Worm (Caenorhabditis elegans) whole organism, L4/young adult: ENCODE measurements around the gene Y66H1A.5.

Source experiments
- W03F9.2 ChIP-seq: fragments of 150-350 bp; optimal IDR thresholded peaks from 2 replicates; lab custom pipeline; 2014; ENCODE audit warnings: missing biosample characterization, missing genetic modification characterization
- dao-5 ChIP-seq: sonication (generic microtip); optimal IDR thresholded peaks from 2 replicates; lab custom pipeline; 2016; ENCODE audit warnings: missing genotype, missing genetic modification characterization, moderate library complexity, missing compliant biosample characterization
- him-1 ChIP-seq: sonication (generic microtip); optimal IDR thresholded peaks from 2 replicates; lab custom pipeline; 2016; ENCODE audit warnings: missing genotype, missing genetic modification reagents, missing genetic modification characterization, missing compliant biosample characterization

Gene Y66H1A.5

DNA sequence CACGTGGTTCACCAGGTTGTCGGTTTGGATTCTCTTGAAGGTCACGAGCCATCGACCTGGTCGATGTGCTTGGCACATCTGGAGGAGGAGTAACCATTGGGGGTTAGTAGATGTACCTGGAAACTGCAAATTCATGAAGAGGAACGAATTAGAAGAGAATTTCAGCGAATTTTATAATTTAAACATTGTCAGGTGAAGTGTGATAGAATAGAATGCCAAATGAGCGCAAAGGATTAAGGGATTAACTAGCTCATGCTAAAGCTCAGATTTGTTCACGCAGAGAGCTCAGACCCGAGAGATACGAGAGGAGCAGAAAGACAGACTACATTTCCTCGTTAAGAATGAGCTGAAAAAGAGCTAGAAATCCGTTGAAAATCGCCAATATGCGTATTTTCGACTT lies 3.9 kb downstream of the Y66H1A.5 start, which contains the start of gene daf-18:
Gene daf-18 (minus strand): TSS at position 126 of the 400 bp plus-strand sequence.
- TF ChIP-seq dao-5 (tag; lab: Kevin White, UChicago): no peak
- no peak for TF ChIP-seq W03F9.2
- TF ChIP-seq him-1 (tag; lab: Kevin White, UChicago): no peak

DNA sequence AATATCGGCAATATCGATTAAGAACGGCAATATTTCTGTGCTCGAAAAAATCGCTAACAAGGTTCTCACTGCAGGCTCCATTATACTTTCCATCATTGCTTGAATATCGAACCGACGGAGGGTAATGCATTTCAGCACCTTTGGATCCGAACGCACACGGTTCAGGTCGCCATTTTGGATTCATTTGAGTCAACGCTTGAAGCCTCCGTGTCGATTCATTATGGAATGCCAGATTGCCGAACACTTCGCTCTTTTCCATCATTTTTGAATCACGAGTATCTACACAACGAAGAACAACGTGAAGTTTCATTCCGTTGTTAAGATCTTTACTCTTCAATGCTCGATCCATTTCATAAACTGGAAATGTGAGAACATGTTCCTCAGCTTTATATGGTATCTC lies 6.8 kb downstream of the Y66H1A.5 start:
- TF ChIP-seq dao-5 (tag; lab: Kevin White, UChicago) (no peak), W03F9.2 (no peak), him-1 (tag; lab: Kevin White, UChicago) (no peak)

DNA sequence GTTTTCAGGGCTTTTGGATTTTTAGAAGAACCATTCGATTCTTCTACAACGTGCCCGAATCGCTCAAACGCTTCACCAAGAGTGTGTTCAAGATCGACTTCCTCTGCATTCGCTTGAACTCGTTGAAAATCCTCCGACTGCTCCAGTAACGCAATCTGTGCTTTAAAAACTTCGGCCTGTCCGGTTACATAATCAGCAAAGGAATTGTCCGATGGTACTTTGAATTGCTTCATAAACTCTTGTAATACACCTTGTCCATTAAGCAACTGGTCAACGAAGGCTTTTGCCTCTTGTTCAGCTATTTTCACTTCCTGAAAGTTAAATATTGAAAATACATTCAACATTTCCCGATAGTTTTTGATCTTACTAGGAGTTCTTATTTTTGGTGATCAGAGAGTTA lies 8.2 kb downstream of the Y66H1A.5 start:
- TF ChIP-seq him-1 (tag; lab: Kevin White, UChicago): no peak
- TF ChIP-seq dao-5 (tag; lab: Kevin White, UChicago): no peak
- TF ChIP-seq W03F9.2: no peak

DNA sequence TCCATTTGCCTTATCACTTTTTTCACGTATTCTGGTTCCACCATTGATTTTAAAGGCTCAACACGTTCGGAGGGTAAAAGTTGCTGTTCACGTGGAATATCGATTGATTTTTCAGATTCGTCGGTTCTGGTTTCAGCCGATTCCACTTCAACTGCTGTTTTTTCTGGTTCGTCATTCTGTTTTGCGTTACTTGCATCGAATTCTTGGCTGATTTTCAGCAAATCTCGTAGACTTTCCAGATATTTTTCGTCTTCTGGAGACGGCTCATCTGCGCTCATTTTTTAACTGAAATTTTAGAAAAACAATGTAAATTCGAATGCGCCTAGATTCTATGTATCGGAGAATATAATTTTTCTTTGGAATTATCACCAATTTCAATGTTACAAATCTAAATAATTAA lies 9.3 kb downstream of the Y66H1A.5 start, which contains the start of gene eri-1:
Gene eri-1 (minus strand): TSS at position 285 of the 400 bp plus-strand sequence.
- TF ChIP-seq him-1 (tag; lab: Kevin White, UChicago) (no peak), W03F9.2 (no peak), dao-5 (tag; lab: Kevin White, UChicago) (no peak)

DNA sequence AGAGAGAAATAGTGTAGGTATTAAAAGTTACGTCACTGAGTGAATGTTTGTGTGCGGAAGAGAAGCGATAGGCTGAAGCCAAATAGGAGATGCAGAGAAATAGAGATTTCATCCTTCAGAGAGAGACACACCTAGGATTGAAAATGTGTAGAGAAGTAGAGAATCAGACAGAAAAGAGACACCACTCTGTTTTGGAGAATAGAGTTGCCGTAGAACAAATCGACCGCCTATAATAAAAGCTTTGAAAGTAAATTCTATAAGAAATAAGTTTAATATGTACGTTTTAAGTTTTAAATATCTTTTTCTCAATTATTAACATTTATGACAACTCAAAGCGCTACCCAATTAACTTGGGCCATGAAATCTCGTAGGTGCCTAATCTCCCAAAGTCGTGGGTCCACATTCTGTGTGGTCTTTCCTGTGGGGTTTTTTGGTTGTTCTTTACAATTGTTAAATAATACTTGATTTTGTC lies 18.5 kb downstream of the Y66H1A.5 start, which contains the start of gene T07A9.12:
Gene T07A9.12 (plus strand): TSS at position 448 of the 472 bp plus-strand sequence.
- TF ChIP-seq dao-5 (tag; lab: Kevin White, UChicago): no peak
- no peak for TF ChIP-seq him-1 (tag; lab: Kevin White, UChicago)
- peak; percentile 45 for TF ChIP-seq W03F9.2

DNA sequence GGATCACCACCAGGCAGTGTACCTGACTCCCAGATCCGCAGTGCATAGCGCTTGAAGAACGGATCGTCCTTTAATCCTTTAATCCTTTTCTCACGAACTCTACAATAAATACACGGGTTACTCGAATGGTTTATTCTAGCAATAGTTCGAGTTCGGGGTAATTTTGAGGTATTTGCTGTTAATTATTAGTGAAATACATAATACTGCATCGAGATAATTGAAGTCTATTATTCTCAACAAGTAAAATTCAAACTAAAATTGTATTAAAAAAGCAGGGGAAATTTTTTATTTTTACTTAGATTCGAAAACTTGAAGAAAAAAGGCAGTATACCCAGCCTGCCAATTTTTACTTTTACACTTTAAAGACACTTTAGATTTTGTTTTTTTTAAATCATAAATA lies 19.0 kb downstream of the Y66H1A.5 start, which contains the start of gene kgb-1:
Gene kgb-1 (minus strand): TSS at position 101 of the 400 bp plus-strand sequence.
- no peak for TF ChIP-seq dao-5 (tag; lab: Kevin White, UChicago)
- no peak for TF ChIP-seq him-1 (tag; lab: Kevin White, UChicago)
- no peak for TF ChIP-seq W03F9.2

DNA sequence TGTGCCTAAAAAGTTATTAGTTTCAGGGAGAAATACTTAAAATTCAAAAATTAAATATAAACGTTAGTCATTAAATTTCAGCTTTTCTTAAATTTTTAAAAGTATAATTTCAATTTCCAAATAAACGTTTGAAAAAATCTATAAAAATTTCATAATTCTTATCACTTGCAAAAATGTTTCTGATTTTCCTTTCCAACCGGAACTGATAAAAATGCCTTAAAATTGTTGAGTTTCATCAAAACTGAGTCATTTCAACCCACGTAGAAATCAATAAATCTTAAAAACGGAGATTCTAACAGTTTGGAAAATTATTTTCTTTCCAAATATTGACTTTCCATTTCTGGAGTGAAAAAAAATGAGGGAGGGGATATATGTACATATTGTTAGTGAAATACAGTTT lies 20.0 kb downstream of the Y66H1A.5 start:
- no peak for TF ChIP-seq him-1 (tag; lab: Kevin White, UChicago)
- TF ChIP-seq W03F9.2: no peak
- TF ChIP-seq dao-5 (tag; lab: Kevin White, UChicago): no peak

DNA sequence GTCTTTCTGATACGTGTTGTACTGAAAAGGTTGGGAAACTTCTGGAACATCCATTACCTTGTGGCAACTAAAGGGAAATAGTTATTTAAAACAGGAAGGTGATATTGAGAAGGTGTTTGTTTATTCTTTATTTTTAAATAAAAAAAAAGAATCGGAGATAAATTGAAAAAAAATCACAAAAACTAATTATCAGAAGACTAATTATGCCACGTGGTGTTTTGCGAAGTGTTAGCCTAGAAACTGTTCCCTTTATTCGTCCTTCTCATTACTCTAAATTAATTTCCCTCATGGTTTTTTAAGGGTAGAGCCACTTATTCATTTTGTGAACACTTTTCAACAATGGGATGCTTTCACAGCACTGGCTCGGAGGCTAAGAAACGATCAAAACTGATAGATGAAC lies 27.5 kb downstream of the Y66H1A.5 start, which contains the start of gene gpa-4:
Gene gpa-4 (plus strand): TSS at position 301 of the 400 bp plus-strand sequence.
- TF ChIP-seq dao-5 (tag; lab: Kevin White, UChicago) (no peak), him-1 (tag; lab: Kevin White, UChicago) (no peak), W03F9.2 (no peak)

DNA sequence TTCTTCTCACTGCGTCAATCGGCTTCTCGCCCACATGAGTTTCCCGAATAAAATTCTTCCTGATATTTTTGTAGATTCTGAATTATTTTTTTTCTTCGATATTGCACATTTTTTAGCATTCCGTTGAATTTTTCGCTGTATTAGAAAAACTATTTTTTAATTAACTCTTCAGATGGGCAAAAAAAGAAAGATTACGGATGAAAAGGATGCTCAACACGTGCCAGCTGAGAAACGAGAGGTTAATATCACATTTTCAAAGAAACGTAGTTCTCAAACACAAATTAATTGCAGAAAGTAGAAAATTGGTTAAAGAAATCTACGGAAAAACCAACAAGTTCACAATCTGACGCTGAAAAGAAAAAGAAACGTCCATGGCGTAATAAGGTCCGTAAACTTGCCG lies 32.6 kb downstream of the Y66H1A.5 start, which contains the start of gene rrp-8:
Gene rrp-8 (plus strand): TSS at position 173 of the 400 bp plus-strand sequence.
- TF ChIP-seq him-1 (tag; lab: Kevin White, UChicago) (no peak), W03F9.2 (no peak), dao-5 (tag; lab: Kevin White, UChicago) (no peak)

DNA sequence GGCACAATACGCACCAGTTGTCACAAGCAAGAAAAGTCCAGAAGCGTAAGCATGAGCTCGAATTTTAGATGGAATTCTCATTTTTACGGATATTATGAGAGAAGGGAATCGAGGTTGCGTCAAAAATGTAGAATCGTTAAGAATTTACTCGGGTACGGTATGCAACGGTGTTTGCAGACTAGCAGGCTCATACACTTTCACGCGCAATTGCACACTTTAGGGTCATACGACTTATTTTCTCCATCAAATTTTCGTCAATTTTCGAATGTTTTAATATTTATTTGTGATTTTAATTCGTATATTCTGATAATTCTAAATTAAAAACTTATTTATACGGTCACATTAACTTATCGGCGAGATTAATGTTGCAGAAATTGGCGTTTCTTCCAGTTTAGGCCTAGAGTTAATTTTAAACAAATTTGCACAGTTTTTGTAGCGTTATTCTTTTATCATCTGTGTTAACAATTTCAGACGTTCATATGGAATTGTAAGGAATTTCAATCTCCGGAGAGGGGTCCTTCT lies 35.5 kb downstream of the Y66H1A.5 start, which contains the start of the genes T07A9.15 and nog-1:
Gene T07A9.15 (minus strand): TSS at position 138 of the 522 bp plus-strand sequence.
Gene nog-1 (plus strand): TSS at position 472 of the 522 bp plus-strand sequence.
- no peak for TF ChIP-seq dao-5 (tag; lab: Kevin White, UChicago)
- peak; percentile 68 for TF ChIP-seq W03F9.2

DNA sequence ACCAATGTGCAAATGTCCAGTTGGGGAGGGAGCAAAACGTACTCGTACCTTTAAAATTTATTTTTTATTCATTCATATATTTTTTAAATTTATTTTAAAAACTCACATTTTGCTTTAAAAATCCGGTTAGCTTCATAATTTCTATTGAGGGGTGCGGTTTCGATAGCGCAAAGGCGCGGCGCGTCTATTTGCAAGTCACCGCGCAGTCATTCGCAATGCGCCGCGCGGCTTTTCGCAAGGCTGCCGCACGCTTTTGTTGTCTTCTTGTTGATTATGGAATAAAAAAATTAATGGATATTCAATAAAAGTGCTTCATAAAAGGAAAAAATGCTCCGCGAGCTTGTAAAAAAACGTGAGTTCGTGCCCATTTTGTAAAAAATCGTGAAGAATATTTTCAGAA lies 38.7 kb downstream of the Y66H1A.5 start, which contains the start of the genes ears-2 and uncp-18:
Gene ears-2 (minus strand): TSS at position 190 of the 400 bp plus-strand sequence.
Gene uncp-18 (plus strand): TSS at position 282 of the 400 bp plus-strand sequence.
- peak; percentile 65 for TF ChIP-seq him-1 (tag; lab: Kevin White, UChicago)
- TF ChIP-seq W03F9.2: peak; percentile 96
- peak; percentile 69 for TF ChIP-seq dao-5 (tag; lab: Kevin White, UChicago)

DNA sequence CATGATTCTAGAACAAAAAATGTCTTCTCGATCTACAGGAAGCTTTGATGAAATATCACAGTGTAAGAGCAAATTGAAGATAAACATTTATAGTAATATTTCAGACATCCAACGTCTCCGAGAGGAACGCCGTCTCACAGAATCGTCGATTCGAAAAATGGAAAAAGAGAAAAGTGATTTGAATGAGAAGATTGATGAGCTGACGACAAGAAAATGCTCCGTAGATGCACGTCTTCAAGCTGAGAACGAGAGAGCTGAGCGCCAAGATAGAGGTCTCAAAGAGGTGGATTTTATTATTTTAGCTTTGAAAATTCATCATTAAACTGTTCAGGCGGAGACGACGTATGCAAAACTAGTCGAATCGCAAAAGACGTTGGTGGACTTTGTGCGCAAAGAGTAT lies 40.9 kb downstream of the Y66H1A.5 start, which contains the start of gene ssna-1:
Gene ssna-1 (plus strand): TSS at position 12 of the 400 bp plus-strand sequence.
- TF ChIP-seq dao-5 (tag; lab: Kevin White, UChicago): no peak
- no peak for TF ChIP-seq him-1 (tag; lab: Kevin White, UChicago)
- no peak for TF ChIP-seq W03F9.2

DNA sequence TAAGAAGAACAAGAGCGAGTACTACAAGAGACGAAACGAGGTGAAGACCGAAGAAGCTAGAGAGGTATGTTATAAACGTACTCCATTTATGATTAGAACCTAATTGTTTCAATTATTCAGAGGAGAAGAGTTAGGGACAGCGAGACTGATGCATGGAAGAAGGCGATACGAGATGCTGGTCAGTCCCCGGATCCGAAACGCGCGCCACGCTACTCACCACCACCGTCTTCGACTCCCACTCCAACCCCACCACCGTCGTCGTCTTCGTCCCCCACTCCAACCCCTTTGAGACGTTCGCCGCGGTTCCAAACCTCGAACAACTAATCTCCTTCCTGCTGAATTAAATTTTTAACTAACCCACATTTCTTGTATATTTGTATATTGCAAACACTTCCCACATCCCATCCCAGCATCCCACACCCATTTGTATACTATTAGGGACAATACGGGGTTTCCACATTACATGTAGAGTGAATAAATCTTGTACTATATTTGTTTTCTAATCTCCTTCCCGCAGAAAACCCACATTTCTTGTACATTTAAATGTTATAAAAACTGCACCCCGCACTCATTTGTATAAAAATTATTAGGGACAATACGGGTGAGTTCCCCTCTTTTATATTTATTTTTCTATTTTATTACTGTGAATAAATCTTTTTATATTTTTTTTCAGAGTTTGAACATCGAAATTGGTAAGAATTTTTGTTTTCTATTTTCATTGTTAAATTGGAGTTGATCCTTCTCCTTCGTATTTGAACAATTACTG lies 41.5 kb downstream of the Y66H1A.5 start:
- TF ChIP-seq W03F9.2 (no peak), him-1 (tag; lab: Kevin White, UChicago) (no peak), dao-5 (tag; lab: Kevin White, UChicago) (no peak)
